Worm (Caenorhabditis elegans) whole organism, midembryonic: Measurements from ENCODE around the gene srb-12.

Experiments used
- T22C8.4 ChIP-seq: fragments of 200-800 bp; sonication (Bioruptor generic); IDR thresholded peaks from 2 replicates; pipeline ENCODE4 v1.3.6; 2022; ENCODE audit warnings: missing genetic modification characterization, missing compliant biosample characterization
- klf-2 ChIP-seq: fragments of 200-800 bp; sonication (Bioruptor generic); conservative IDR thresholded peaks from 2 replicates; pipeline ENCODE4 v1.3.6; 2022; ENCODE audit warnings: missing genetic modification reagents, missing genetic modification characterization, missing compliant biosample characterization

DNA sequence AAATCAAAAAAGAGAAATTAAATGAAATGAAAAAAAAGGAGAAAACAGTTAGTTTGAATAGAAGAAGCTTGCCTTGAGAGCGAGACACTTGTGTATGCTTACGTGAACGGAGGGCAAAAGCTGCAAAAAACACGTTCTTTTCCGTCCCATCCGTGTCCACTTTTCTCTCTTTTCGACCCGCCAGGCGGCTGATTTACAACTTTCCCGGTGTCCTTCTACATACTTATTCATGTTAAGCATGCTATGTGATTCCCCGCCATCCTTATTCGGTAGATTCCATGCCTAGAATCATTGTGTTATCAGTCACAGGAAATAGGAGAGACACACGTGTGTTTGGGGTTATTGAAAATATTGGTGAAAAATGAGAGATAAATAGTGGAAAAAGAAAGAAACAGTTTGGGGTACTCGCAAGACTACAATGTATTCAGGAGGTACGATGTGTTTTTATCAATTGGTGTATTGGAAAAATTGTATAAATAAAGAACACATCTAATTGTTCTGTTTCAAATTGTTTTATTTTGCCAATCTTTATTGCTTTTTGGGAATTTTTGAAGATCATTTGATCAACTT is 12.4 kb downstream of the srb-12 start, which contains the start of gene nas-29:
- TF ChIP-seq T22C8.4 (no peak), klf-2 (GFP tag; lab: Robert Waterston, UW) (no peak)
